Worm (Caenorhabditis elegans) whole organism, late embryonic: ENCODE data around the gene C45B11.9.

Experiments
- ceh-14 ChIP-seq: sonication (generic microtip); optimal IDR thresholded peaks from 2 replicates; lab custom pipeline; 2016; ENCODE audit warnings: missing genotype, missing genetic modification characterization, missing compliant biosample characterization
- ceh-45 ChIP-seq: fragments of 200-800 bp; sonication (Bioruptor generic); IDR thresholded peaks from 2 replicates; pipeline ENCODE4 v1.3.6; 2022; ENCODE audit warnings: missing genetic modification reagents, missing genetic modification characterization, missing compliant biosample characterization
- che-1 ChIP-seq: sonication (generic microtip); optimal IDR thresholded peaks from 2 replicates; lab custom pipeline; 2016; ENCODE audit warnings: mild to moderate bottlenecking, missing genetic modification characterization, missing compliant biosample characterization
- hlh-13 ChIP-seq: fragments of 200-800 bp; sonication (Bioruptor generic); optimal IDR thresholded peaks from 2 replicates; lab custom pipeline; 2018; ENCODE audit warnings: mild to moderate bottlenecking, missing genetic modification characterization, missing compliant biosample characterization
- madf-2 ChIP-seq: sonication (generic microtip); optimal IDR thresholded peaks from 2 replicates; lab custom pipeline; 2017; ENCODE audit warnings: missing genetic modification characterization, missing compliant biosample characterization
- mec-3 ChIP-seq: sonication (generic microtip); optimal IDR thresholded peaks from 2 replicates; lab custom pipeline; 2016; ENCODE audit warnings: borderline replicate concordance, missing genetic modification characterization, missing compliant biosample characterization
- nfya-1 ChIP-seq: sonication (generic microtip); optimal IDR thresholded peaks from 2 replicates; lab custom pipeline; 2017; ENCODE audit warnings: missing genetic modification characterization, mild to moderate bottlenecking, missing compliant biosample characterization, antibody characterized with exemption, moderate library complexity
- odd-2 ChIP-seq: sonication (generic microtip); optimal IDR thresholded peaks from 2 replicates; lab custom pipeline; 2017; ENCODE audit warnings: antibody characterized with exemption, mild to moderate bottlenecking, missing genetic modification characterization, missing compliant biosample characterization
- pha-4 ChIP-seq: fragments of 150-350 bp; optimal IDR thresholded peaks from 2 replicates; lab custom pipeline; 2018; ENCODE audit warnings: missing biosample characterization, missing genetic modification reagents, missing genetic modification characterization
- pqm-1 ChIP-seq: sonication (generic microtip); optimal IDR thresholded peaks from 2 replicates; lab custom pipeline; 2016; ENCODE audit warnings: missing genetic modification characterization, missing compliant biosample characterization
- sox-2 ChIP-seq: fragments of 200-800 bp; sonication (Bioruptor generic); IDR thresholded peaks from 2 replicates; pipeline ENCODE4 v1.3.6; 2022; ENCODE audit warnings: missing genetic modification reagents, missing genetic modification characterization, missing compliant biosample characterization
- unc-86 ChIP-seq: sonication (generic microtip); optimal IDR thresholded peaks from 2 replicates; lab custom pipeline; 2016; ENCODE audit warnings: missing genetic modification characterization, missing compliant biosample characterization
- ztf-16 ChIP-seq: sonication (generic microtip); optimal IDR thresholded peaks from 2 replicates; lab custom pipeline; 2017; ENCODE audit warnings: missing genetic modification characterization, missing compliant biosample characterization

ce11 chrV:11087519-11087998, 47.4 kb downstream of the C45B11.9 start, which contains the start of gene Y42A5A.1:
- no peak for TF ChIP-seq pqm-1 (tag; lab: Kevin White, UChicago)
- TF ChIP-seq pha-4 (tag; lab: Kevin White, UChicago): no peak
- no peak for TF ChIP-seq hlh-13 (GFP tag; lab: Kevin White, UChicago)
- TF ChIP-seq odd-2 (tag; lab: Kevin White, UChicago): no peak
- TF ChIP-seq madf-2 (tag; lab: Kevin White, UChicago): no peak
- no peak for TF ChIP-seq ceh-14
- TF ChIP-seq mec-3: no peak
- no peak for TF ChIP-seq che-1
- no peak for TF ChIP-seq unc-86 (tag; lab: Kevin White, UChicago)
- no peak for TF ChIP-seq sox-2 (GFP tag; lab: Robert Waterston, UW)
- TF ChIP-seq nfya-1: no peak
- TF ChIP-seq ztf-16 (tag; lab: Kevin White, UChicago): no peak
- no peak for TF ChIP-seq ceh-45 (GFP tag; lab: Robert Waterston, UW)
